Fruit fly (Drosophila melanogaster) whole organism, wandering third instar larva: ENCODE results near the gene lectin-21Cb.

Experiments used
- Dif ChIP-seq: fragments of 200-275, 200-300 bp; sonication (Bioruptor generic); optimal IDR thresholded peaks from 2 replicates; lab custom pipeline; 2018; ENCODE audit warnings: missing biosample characterization, missing genetic modification characterization; ENCODE audit not compliant: partially characterized antibody
- Myc ChIP-seq: fragments of >200 bp; optimal IDR thresholded peaks from 2 replicates; lab custom pipeline; 2017
- Vsx2 ChIP-seq: fragments of 200-300, 225-300 bp; sonication (Bioruptor generic); optimal IDR thresholded peaks from 2 replicates; lab custom pipeline; 2018; ENCODE audit warnings: missing biosample characterization, missing genetic modification characterization; ENCODE audit not compliant: partially characterized antibody
- brk ChIP-seq: fragments of 200-800 bp; sonication (Bioruptor generic); optimal IDR thresholded peaks from 2 replicates; lab custom pipeline; 2016; ENCODE audit warnings: missing biosample characterization, mild to moderate bottlenecking, missing genetic modification characterization
- dsf ChIP-seq: sonication (Bioruptor generic); optimal IDR thresholded peaks from 2 replicates; lab custom pipeline; 2016; ENCODE audit warnings: missing biosample characterization, missing genetic modification characterization, borderline replicate concordance
- foxo ChIP-seq, 2 experiments: fragments of 200-800 bp; sonication (Bioruptor generic); optimal IDR thresholded peaks; 2 replicates in 1 of 2; 3 replicates in 1 of 2; lab custom pipeline; 2016 to 2017; ENCODE audit warnings: missing biosample characterization in 2 of 2, missing genetic modification characterization in 2 of 2
- psq ChIP-seq: fragments of 200-800 bp; sonication (Bioruptor generic); optimal IDR thresholded peaks from 3 replicates; lab custom pipeline; 2017; ENCODE audit warnings: missing biosample characterization, mild to moderate bottlenecking, missing genetic modification characterization, moderate library complexity
- rgr ChIP-seq: fragments of 200-800 bp; sonication (Bioruptor generic); optimal IDR thresholded peaks from 3 replicates; lab custom pipeline; 2016; ENCODE audit warnings: missing biosample characterization, mild to moderate bottlenecking, missing genetic modification characterization
- sage ChIP-seq: fragments of 200-800 bp; sonication (Bioruptor generic); optimal IDR thresholded peaks from 2 replicates; lab custom pipeline; 2016; ENCODE audit warnings: missing biosample characterization, mild to moderate bottlenecking, missing genetic modification characterization
- sv ChIP-seq: fragments of 200-800 bp; sonication (Bioruptor generic); optimal IDR thresholded peaks from 3 replicates; lab custom pipeline; 2016; ENCODE audit warnings: missing biosample characterization, missing genetic modification characterization

- TF ChIP-seq Vsx2 (GFP tag; lab: Kevin White, UChicago) (no peak), foxo (GFP tag; optimal IDR thresholded peaks at IDR 0.05; lab: Kevin White, UChicago) (no peak), psq (GFP tag; lab: Kevin White, UChicago) (no peak), Myc (lab: Kevin White, UChicago) (no peak), sage (GFP tag; lab: Kevin White, UChicago) (no peak), sv (GFP tag; lab: Kevin White, UChicago) (no peak), rgr (GFP tag; lab: Kevin White, UChicago) (no peak), Dif (GFP tag; lab: Kevin White, UChicago) (no peak), dsf (GFP tag; lab: Kevin White, UChicago) (no peak), brk (GFP tag; lab: Kevin White, UChicago) (no peak)
Observed at dm6 chr2L:621101-621500, at the start of gene lectin-21Cb.
